Fruit fly (Drosophila melanogaster) S2 (cell line): Measurements from ENCODE around the gene CG7988.

ENCODE experiments used
- CG8478 ChIP-seq: fragments of >200 bp; optimal IDR thresholded peaks from 2 replicates; lab custom pipeline; 2018
- CTCF ChIP-seq, 2 experiments: fragments of >200 bp; optimal IDR thresholded peaks; 2 replicates each; lab custom pipeline; 2018

Gene CG7988

dm6 chr3R:18220211-18220749 is at the start of gene CG7988, which contains the start of gene CG7183:
TSS of gene CG7988 (plus strand) at chr3R:18220526.
TSS of gene CG7183 (minus strand) at chr3R:18220699.
- TF ChIP-seq CG8478 (lab: Kevin White, UChicago) (no peak), CTCF (optimal IDR thresholded peaks at IDR 0.05; lab: Kevin White, UChicago) (no peak)

- TF ChIP-seq CG8478 (lab: Kevin White, UChicago) (no peak), CTCF (optimal IDR thresholded peaks at IDR 0.05; lab: Kevin White, UChicago) (no peak)
Observed at dm6 chr3R:18171983-18172967, 48.1 kb upstream of the CG7988 start.

dm6 chr3R:18183244-18183643 is 37.1 kb upstream of the CG7988 start, which contains the start of gene cdm:
TSS of gene cdm (minus strand) at chr3R:18183479.
- TF ChIP-seq CG8478 (lab: Kevin White, UChicago) (no peak), CTCF (optimal IDR thresholded peaks at IDR 0.05; lab: Kevin White, UChicago) (no peak)

- TF ChIP-seq CTCF (optimal IDR thresholded peaks at IDR 0.05; lab: Kevin White, UChicago), result no peak
- no peak for TF ChIP-seq CG8478 (lab: Kevin White, UChicago)
Observed at dm6 chr3R:18185385-18185784, 34.9 kb upstream of the CG7988 start, which contains the start of the genes Arp5 and CG7208. TSS of gene Arp5 (plus strand) at chr3R:18185498. TSS of gene CG7208 (minus strand) at chr3R:18185715.

- no peak for TF ChIP-seq CG8478 (lab: Kevin White, UChicago)
- no peak for TF ChIP-seq CTCF (optimal IDR thresholded peaks at IDR 0.05; lab: Kevin White, UChicago)
Observed at dm6 chr3R:18188702-18189125, 31.6 kb upstream of the CG7988 start, which contains the start of the genes CG12321 and MED17. TSS of gene CG12321 (minus strand) at chr3R:18188707. TSS of gene MED17 (plus strand) at chr3R:18189072.

dm6 chr3R:18191867-18192266 is 28.5 kb upstream of the CG7988 start, which contains the start of gene CG14313:
TSS of gene CG14313 (minus strand) at chr3R:18191967.
- TF ChIP-seq CG8478 (lab: Kevin White, UChicago) (no peak), CTCF (optimal IDR thresholded peaks at IDR 0.05; lab: Kevin White, UChicago) (no peak)

- TF ChIP-seq CG8478 (lab: Kevin White, UChicago) (no peak), CTCF (optimal IDR thresholded peaks at IDR 0.05; lab: Kevin White, UChicago) (no peak)
Observed at dm6 chr3R:18195295-18195694, 25.0 kb upstream of the CG7988 start.

- TF ChIP-seq CG8478 (lab: Kevin White, UChicago) (no peak), CTCF (optimal IDR thresholded peaks at IDR 0.05; lab: Kevin White, UChicago) (no peak)
Observed at dm6 chr3R:18196622-18196990, 23.7 kb upstream of the CG7988 start.

- TF ChIP-seq CTCF (optimal IDR thresholded peaks at IDR 0.05; lab: Kevin White, UChicago) (no peak), CG8478 (lab: Kevin White, UChicago) (no peak)
Observed at dm6 chr3R:18196991-18197801, 23.1 kb upstream of the CG7988 start.

- TF ChIP-seq CTCF (optimal IDR thresholded peaks at IDR 0.05; lab: Kevin White, UChicago) (no peak), CG8478 (lab: Kevin White, UChicago) (no peak)
Observed at dm6 chr3R:18197802-18198148, 22.6 kb upstream of the CG7988 start.

- TF ChIP-seq CTCF (optimal IDR thresholded peaks at IDR 0.05; lab: Kevin White, UChicago), result no peak
- no peak for TF ChIP-seq CG8478 (lab: Kevin White, UChicago)
Observed at dm6 chr3R:18198518-18199118, 21.7 kb upstream of the CG7988 start.

- TF ChIP-seq CG8478 (lab: Kevin White, UChicago) (no peak), CTCF (optimal IDR thresholded peaks at IDR 0.05; lab: Kevin White, UChicago) (no peak)
Observed at dm6 chr3R:18199177-18199884, 21.0 kb upstream of the CG7988 start, which contains the start of the genes Ssdp and CG7985. TSS of gene Ssdp (minus strand) at chr3R:18199595. TSS of gene CG7985 (plus strand) at chr3R:18199857.

- TF ChIP-seq CG8478 (lab: Kevin White, UChicago) (no peak), CTCF (optimal IDR thresholded peaks at IDR 0.05; lab: Kevin White, UChicago) (no peak)
Observed at dm6 chr3R:18199885-18200249, 20.5 kb upstream of the CG7988 start.
